Worm (Caenorhabditis elegans): Measurements from ENCODE around the gene nspb-9.

nspb-9 gene

DNA sequence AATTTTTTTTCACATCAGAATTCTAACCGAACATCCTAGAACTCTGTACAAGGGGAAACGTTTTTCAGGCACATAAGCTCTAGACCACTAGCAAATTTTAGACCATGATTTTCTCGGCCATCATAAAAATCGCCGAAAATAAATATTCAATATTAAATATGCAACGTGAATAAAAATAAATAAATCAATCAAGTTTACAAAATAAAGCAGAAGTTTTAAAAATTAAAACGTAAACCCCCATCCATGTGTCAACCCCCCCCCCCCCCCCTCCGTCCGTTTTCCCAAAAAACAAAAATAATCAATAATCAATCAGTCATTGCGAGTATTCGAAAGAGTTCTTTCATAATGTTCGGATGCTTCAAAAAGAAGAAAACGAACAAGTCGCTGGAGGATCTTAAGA lies 12.6 kb downstream of the nspb-9 start, which contains the start of gene catp-4:
catp-4 (plus strand) TSS at position 301 of the 400 bp plus-strand sequence.
- TF ChIP-seq pes-1 (GFP tag; IDR thresholded peaks at IDR 0.05) (no peak), ama-1 (optimal IDR thresholded peaks at IDR 0.05) (no peak), hmbx-1 (tag; optimal IDR thresholded peaks at IDR 0.05) (no peak), tra-4 (tag; optimal IDR thresholded peaks at IDR 0.05) (no peak), flt-1 (GFP tag; IDR thresholded peaks at IDR 0.05) (no peak), sea-1 (GFP tag; conservative IDR thresholded peaks at IDR 0.05) (no peak), tbx-11 (GFP tag; IDR thresholded peaks at IDR 0.05) (no peak), ets-7 (tag; optimal IDR thresholded peaks at IDR 0.05) (no peak), aly-1 (tag; optimal IDR thresholded peaks at IDR 0.05) (no peak), scrt-1 (GFP tag; IDR thresholded peaks at IDR 0.05) (no peak), hmg-4 (GFP tag; optimal IDR thresholded peaks at IDR 0.05) (no peak)

ce11 chrII:14597788-14598187 lies 17.1 kb downstream of the nspb-9 start:
- TF ChIP-seq ets-7 (tag; optimal IDR thresholded peaks at IDR 0.05) (no peak), flt-1 (GFP tag; IDR thresholded peaks at IDR 0.05) (no peak), tra-4 (tag; optimal IDR thresholded peaks at IDR 0.05) (no peak), ama-1 (optimal IDR thresholded peaks at IDR 0.05) (no peak), tbx-37 (GFP tag; conservative IDR thresholded peaks at IDR 0.05) (no peak), pes-1 (GFP tag; IDR thresholded peaks at IDR 0.05) (no peak), hmg-4 (GFP tag; optimal IDR thresholded peaks at IDR 0.05) (no peak), aly-1 (tag; optimal IDR thresholded peaks at IDR 0.05) (no peak), B0310.2 (tag; optimal IDR thresholded peaks at IDR 0.05) (no peak), hnd-1 (tag; optimal IDR thresholded peaks at IDR 0.05) (no peak), hmbx-1 (tag; optimal IDR thresholded peaks at IDR 0.05) (no peak), F13C5.2 (tag; optimal IDR thresholded peaks at IDR 0.05) (no peak), ceh-13 (GFP tag; optimal IDR thresholded peaks at IDR 0.05) (no peak), scrt-1 (GFP tag; IDR thresholded peaks at IDR 0.05) (no peak)

DNA sequence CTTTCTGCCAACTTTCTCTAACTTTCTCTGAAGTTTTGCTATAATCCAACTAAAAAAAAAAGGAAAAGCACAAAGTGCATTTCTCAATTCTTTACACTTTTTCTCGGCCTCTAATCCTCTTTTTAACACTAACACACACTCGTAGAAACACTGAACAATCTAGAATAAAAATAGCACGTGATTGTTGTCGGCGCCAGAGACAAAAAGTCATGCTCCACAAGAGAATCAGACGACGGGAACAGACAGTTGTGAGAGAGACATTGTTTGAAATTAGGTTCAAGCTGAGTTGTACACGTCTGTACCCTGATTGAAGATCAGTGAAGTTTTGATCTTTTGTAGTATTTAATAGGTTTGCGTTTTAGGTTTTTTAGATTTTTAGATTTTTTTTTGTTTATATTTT lies 17.7 kb downstream of the nspb-9 start:
- TF ChIP-seq pes-1 (GFP tag; IDR thresholded peaks at IDR 0.05) (no peak), flt-1 (GFP tag; IDR thresholded peaks at IDR 0.05) (no peak), scrt-1 (GFP tag; IDR thresholded peaks at IDR 0.05) (no peak), hnd-1 (tag; optimal IDR thresholded peaks at IDR 0.05) (no peak), tbx-11 (GFP tag; IDR thresholded peaks at IDR 0.05) (no peak), ets-7 (tag; optimal IDR thresholded peaks at IDR 0.05) (no peak)

DNA sequence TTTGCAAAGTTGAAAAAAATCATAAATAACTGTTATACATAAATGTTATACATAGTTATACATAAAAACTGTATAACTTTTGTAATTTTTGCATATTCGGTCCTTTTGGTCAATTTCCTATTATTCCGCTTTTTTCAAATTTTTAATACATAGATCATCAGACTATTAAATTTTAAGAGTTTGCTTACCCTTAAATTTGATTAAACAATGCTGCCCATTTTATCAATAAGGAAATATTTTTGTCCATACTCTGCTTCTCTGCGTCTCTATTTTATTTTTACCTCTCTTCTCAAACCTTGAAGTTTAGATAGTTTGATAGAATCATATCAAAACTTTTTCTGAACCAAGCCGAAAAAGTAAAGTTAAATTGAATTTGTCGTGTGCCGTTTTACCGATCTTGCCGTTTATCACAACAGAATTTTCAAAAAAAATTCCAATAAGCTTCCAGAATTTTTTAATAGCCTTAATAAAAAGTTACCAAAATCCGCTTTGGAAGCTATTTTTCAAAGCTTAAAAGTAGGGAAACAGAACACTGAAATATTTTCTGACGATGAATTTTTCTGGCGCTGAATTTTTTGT lies 18.7 kb downstream of the nspb-9 start:
- TF ChIP-seq tbx-11 (GFP tag; IDR thresholded peaks at IDR 0.05) (no peak), pes-1 (GFP tag; IDR thresholded peaks at IDR 0.05) (no peak), B0310.2 (tag; optimal IDR thresholded peaks at IDR 0.05) (no peak)

DNA sequence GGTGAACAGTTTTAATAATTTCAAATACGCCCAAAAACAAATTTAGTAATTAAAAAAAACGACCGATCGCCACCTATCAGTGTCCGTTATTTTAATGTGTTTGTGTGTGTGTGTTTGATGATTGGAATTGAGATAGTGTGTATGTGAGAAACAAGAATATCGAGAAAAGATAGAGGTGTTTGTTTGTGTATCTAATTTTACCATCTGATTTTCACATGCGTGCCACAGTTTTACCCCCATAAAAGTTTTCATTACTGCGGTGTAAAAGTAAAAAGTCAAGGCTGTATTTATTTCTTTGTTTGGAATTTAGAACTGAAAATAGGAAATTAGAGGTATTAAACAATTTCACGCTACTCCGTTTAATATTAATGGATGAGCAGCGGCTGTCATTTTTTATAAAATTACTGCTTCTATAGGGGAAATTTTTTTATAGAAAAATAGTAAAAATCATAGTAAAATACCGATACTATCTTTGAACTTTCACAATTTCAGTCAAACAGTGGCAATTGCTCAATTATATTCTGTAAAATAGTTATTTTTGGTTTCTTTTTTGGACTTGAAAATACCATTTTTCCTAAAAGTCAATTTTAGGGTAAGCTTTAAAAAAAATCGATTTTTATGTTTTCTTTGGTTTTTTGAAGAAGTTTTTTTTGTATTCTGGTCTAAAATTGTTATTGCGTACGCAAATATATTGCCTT lies 19.4 kb downstream of the nspb-9 start:
- TF ChIP-seq ets-7 (tag; optimal IDR thresholded peaks at IDR 0.05) (no peak), sea-1 (GFP tag; conservative IDR thresholded peaks at IDR 0.05) (no peak), hmg-4 (GFP tag; optimal IDR thresholded peaks at IDR 0.05) (no peak), tbx-37 (GFP tag; conservative IDR thresholded peaks at IDR 0.05) (no peak), scrt-1 (GFP tag; IDR thresholded peaks at IDR 0.05) (no peak)

DNA sequence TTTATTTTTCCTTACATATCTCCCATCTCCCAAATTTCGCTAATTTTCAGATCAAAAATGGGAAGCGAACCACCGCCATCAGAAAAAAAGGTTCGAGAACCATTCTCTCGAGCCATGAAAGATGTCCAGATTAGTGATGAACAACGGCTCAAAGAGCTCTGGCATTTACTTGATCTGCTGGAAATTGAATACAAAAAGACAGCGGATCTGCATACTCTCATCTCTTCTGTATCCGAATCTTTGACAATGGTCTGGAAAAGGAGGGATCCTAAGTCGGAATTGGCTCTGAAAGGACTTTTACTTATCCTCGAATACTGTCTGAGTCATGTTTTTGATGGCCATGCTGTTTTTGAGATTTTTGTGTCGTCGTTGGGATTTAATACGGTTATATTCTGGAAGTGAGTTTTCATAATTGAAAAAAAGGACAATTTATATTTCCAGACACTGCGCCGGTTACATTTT lies 20.2 kb downstream of the nspb-9 start, which contains the start of gene tps-2:
tps-2 (plus strand) TSS at position 51 of the 462 bp plus-strand sequence.
- TF ChIP-seq flt-1 (GFP tag; IDR thresholded peaks at IDR 0.05): no peak
- TF ChIP-seq hnd-1 (tag; optimal IDR thresholded peaks at IDR 0.05): no peak
- no peak for TF ChIP-seq aly-1 (tag; optimal IDR thresholded peaks at IDR 0.05)
- TF ChIP-seq tra-4 (tag; optimal IDR thresholded peaks at IDR 0.05): no peak
- no peak for TF ChIP-seq ceh-13 (GFP tag; optimal IDR thresholded peaks at IDR 0.05)
- TF ChIP-seq ets-7 (tag; optimal IDR thresholded peaks at IDR 0.05): no peak
- TF ChIP-seq sea-1 (GFP tag; conservative IDR thresholded peaks at IDR 0.05): no peak
- no peak for TF ChIP-seq hmbx-1 (tag; optimal IDR thresholded peaks at IDR 0.05)
- TF ChIP-seq tbx-37 (GFP tag; conservative IDR thresholded peaks at IDR 0.05): no peak
- TF ChIP-seq F13C5.2 (tag; optimal IDR thresholded peaks at IDR 0.05): no peak
- TF ChIP-seq pes-1 (GFP tag; IDR thresholded peaks at IDR 0.05): no peak
- no peak for TF ChIP-seq hmg-4 (GFP tag; optimal IDR thresholded peaks at IDR 0.05)
- TF ChIP-seq scrt-1 (GFP tag; IDR thresholded peaks at IDR 0.05): no peak
- no peak for TF ChIP-seq B0310.2 (tag; optimal IDR thresholded peaks at IDR 0.05)
- TF ChIP-seq tbx-11 (GFP tag; IDR thresholded peaks at IDR 0.05): no peak
- no peak for TF ChIP-seq ama-1 (optimal IDR thresholded peaks at IDR 0.05)
- TF ChIP-seq ceh-36 (tag; optimal IDR thresholded peaks at IDR 0.05): no peak

DNA sequence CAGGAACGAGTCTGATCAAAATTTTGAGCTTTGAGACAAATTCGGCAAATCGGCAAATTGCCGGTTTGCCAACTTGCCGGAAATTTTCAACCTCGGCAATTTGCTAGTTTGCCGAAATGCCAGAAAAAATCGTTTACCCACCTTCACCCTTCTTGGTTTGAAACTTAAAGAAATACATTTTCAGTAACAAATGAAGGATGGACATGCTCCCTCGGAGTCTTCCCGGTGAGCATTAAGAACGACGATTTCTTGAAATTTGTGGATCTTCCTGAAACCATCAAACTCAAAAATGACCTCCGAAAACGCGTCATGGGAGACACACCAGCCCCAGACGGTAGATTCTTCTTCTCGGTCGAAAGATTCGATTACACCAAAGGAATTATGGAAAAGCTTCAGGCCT lies 22.1 kb downstream of the nspb-9 start:
- no peak for TF ChIP-seq tbx-37 (GFP tag; conservative IDR thresholded peaks at IDR 0.05)
- TF ChIP-seq tbx-11 (GFP tag; IDR thresholded peaks at IDR 0.05): no peak
- no peak for TF ChIP-seq ama-1 (optimal IDR thresholded peaks at IDR 0.05)
- no peak for TF ChIP-seq ceh-13 (GFP tag; optimal IDR thresholded peaks at IDR 0.05)
- TF ChIP-seq F13C5.2 (tag; optimal IDR thresholded peaks at IDR 0.05): no peak
- TF ChIP-seq sea-1 (GFP tag; conservative IDR thresholded peaks at IDR 0.05): no peak

DNA sequence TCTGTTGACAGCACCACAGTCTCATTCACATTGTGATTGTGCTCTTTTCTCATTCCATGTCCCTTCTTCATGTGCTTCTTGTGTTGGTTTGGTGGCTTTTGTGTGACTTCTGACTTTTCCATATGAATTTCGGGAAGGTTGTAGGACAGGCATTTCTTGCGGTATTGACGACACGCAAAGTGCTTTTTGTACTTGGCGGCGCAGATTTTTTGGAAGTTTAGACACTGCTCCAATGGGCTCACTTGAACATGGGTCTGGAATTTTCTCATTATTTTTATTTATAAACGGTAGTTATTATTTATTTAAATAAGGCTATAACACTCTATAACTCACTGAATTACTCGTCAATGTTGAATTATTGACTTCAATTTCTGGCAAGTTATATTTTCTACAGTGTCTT lies 23.6 kb downstream of the nspb-9 start:
- no peak for TF ChIP-seq aly-1 (tag; optimal IDR thresholded peaks at IDR 0.05)
- TF ChIP-seq B0310.2 (tag; optimal IDR thresholded peaks at IDR 0.05): no peak
- no peak for TF ChIP-seq ama-1 (optimal IDR thresholded peaks at IDR 0.05)
- no peak for TF ChIP-seq flt-1 (GFP tag; IDR thresholded peaks at IDR 0.05)
- TF ChIP-seq ceh-36 (tag; optimal IDR thresholded peaks at IDR 0.05): no peak
- no peak for TF ChIP-seq ets-7 (tag; optimal IDR thresholded peaks at IDR 0.05)
- no peak for TF ChIP-seq tbx-37 (GFP tag; conservative IDR thresholded peaks at IDR 0.05)

Data from whole organism, early embryonic.